In genomic region chr3R:13271758-13272157, dm6 we compare ENCODE assay signal across 4 fruit fly cellular contexts.
TF ChIP-seq lines count a peak whose summit lies in the region.

Gene TBC1D5 (minus strand): TSS chr3R:13272011.

- TF ChIP-seq CTCF in whole organism, embryonic (GFP tag; optimal IDR thresholded peaks at IDR 0.05; lab: Kevin White, UChicago): no peak

TF ChIP-seq in whole organism, adult, 20 proteins besides CTCF, POLR2A, EP300 and RAD21:
- TF ChIP-seq CG12768 (GFP tag; optimal IDR thresholded peaks at IDR 0.05; lab: Kevin White, UChicago) (no peak), Hr96 (GFP tag; optimal IDR thresholded peaks at IDR 0.05; lab: Kevin White, UChicago) (no peak), CG33017 (tag; optimal IDR thresholded peaks at IDR 0.05; lab: Kevin White, UChicago) (no peak), CG14711 (tag; optimal IDR thresholded peaks at IDR 0.05; lab: Kevin White, UChicago) (peak; percentile 16), CG5204 (GFP tag; optimal IDR thresholded peaks at IDR 0.05; lab: Kevin White, UChicago) (no peak), bab1 (GFP tag; optimal IDR thresholded peaks at IDR 0.05; lab: Kevin White, UChicago) (peak; percentile 13)

TF ChIP-seq in whole organism, embryonic, 481 proteins besides CTCF, POLR2A, EP300 and RAD21 (continues in another document):
- TF ChIP-seq pfk (GFP tag; optimal IDR thresholded peaks at IDR 0.05; lab: Kevin White, UChicago) (no peak), pros (GFP tag; optimal IDR thresholded peaks at IDR 0.05; lab: Kevin White, UChicago) (no peak), CG14710 (tag; optimal IDR thresholded peaks at IDR 0.05; lab: Kevin White, UChicago) (peak; percentile 47), GATAe (GFP tag; conservative IDR thresholded peaks at IDR 0.05; lab: Robert Waterston, UW) (no peak), her (GFP tag; optimal IDR thresholded peaks at IDR 0.05; lab: Kevin White, UChicago) (no peak), Mrtf (GFP tag; IDR thresholded peaks at IDR 0.05; lab: Robert Waterston, UW) (no peak), CG11085 (GFP tag; IDR thresholded peaks at IDR 0.05; lab: Robert Waterston, UW) (no peak), seq (GFP tag; IDR thresholded peaks at IDR 0.05; lab: Robert Waterston, UW) (no peak), CG7556 (GFP tag; optimal IDR thresholded peaks at IDR 0.05; lab: Kevin White, UChicago) (no peak), Meics (GFP tag; optimal IDR thresholded peaks at IDR 0.05; lab: Kevin White, UChicago) (no peak), Dip2 (GFP tag; IDR thresholded peaks at IDR 0.05; lab: Robert Waterston, UW) (no peak), CG10462 (GFP tag; optimal IDR thresholded peaks at IDR 0.05; lab: Kevin White, UChicago) (no peak), CG9797 (GFP tag; optimal IDR thresholded peaks at IDR 0.05; lab: Kevin White, UChicago) (peak; percentile 77), pzg (GFP tag; optimal IDR thresholded peaks at IDR 0.05; lab: Kevin White, UChicago) (peak; percentile 70), ash1 (GFP tag; optimal IDR thresholded peaks at IDR 0.05; lab: Kevin White, UChicago) (no peak), fru (optimal IDR thresholded peaks at IDR 0.05; lab: Kevin White, UChicago) (no peak), CG4854 (GFP tag; optimal IDR thresholded peaks at IDR 0.05; lab: Kevin White, UChicago) (no peak), sim (GFP tag; IDR thresholded peaks at IDR 0.05; lab: Robert Waterston, UW) (no peak), insv (GFP tag; optimal IDR thresholded peaks at IDR 0.05; lab: Kevin White, UChicago) (no peak), eyg (GFP tag; optimal IDR thresholded peaks at IDR 0.05; lab: Kevin White, UChicago) (no peak), Hr39 (optimal IDR thresholded peaks at IDR 0.05; lab: Kevin White, UChicago) (no peak), Myb (GFP tag; optimal IDR thresholded peaks at IDR 0.05; lab: Kevin White, UChicago) (peak; percentile 93), gfzf (GFP tag; optimal IDR thresholded peaks at IDR 0.05; lab: Kevin White, UChicago) (peak; percentile 88), hbn (GFP tag; IDR thresholded peaks at IDR 0.05; lab: Robert Waterston, UW; ENCODE audit: partially characterized antibody) (no peak), zen (tag; optimal IDR thresholded peaks at IDR 0.05; lab: Kevin White, UChicago) (no peak), Doc2 (GFP tag; IDR thresholded peaks at IDR 0.05; lab: Robert Waterston, UW) (no peak), CG11247 (GFP tag; IDR thresholded peaks at IDR 0.05; lab: Robert Waterston, UW) (no peak), CG17829 (tag; optimal IDR thresholded peaks at IDR 0.05; lab: Kevin White, UChicago) (peak; percentile 7), CG12744 (GFP tag; optimal IDR thresholded peaks at IDR 0.05; lab: Kevin White, UChicago) (no peak), zen2 (GFP tag; IDR thresholded peaks at IDR 0.05; lab: Robert Waterston, UW; ENCODE audit: partially characterized antibody) (no peak)

TF ChIP-seq in whole organism, prepupa, 60 proteins besides CTCF, POLR2A, EP300 and RAD21:
- no peak for TF ChIP-seq OdsH (GFP tag; optimal IDR thresholded peaks at IDR 0.05; lab: Kevin White, UChicago)
- no peak for TF ChIP-seq CG11902 (GFP tag; optimal IDR thresholded peaks at IDR 0.05; lab: Kevin White, UChicago)
- no peak for TF ChIP-seq vri (GFP tag; optimal IDR thresholded peaks at IDR 0.05; lab: Kevin White, UChicago)
- no peak for TF ChIP-seq CG8119 (GFP tag; IDR thresholded peaks at IDR 0.05; lab: Robert Waterston, UW)
- TF ChIP-seq Sox14 (GFP tag; optimal IDR thresholded peaks at IDR 0.05; lab: Kevin White, UChicago): peak; percentile 8
- no peak for TF ChIP-seq CG8632 (GFP tag; optimal IDR thresholded peaks at IDR 0.05; lab: Kevin White, UChicago)
- TF ChIP-seq CG6854 (GFP tag; optimal IDR thresholded peaks at IDR 0.05; lab: Kevin White, UChicago): peak; percentile 14
- peak; percentile 69 for TF ChIP-seq Eip78C (GFP tag; lab: Kevin White, UChicago)
- no peak for TF ChIP-seq net (GFP tag; optimal IDR thresholded peaks at IDR 0.05; lab: Kevin White, UChicago)
- TF ChIP-seq CG16779 (tag; optimal IDR thresholded peaks at IDR 0.05; lab: Kevin White, UChicago): no peak
- TF ChIP-seq Eip75B (GFP tag; optimal IDR thresholded peaks at IDR 0.05; lab: Kevin White, UChicago): no peak
- peak; percentile 63 for TF ChIP-seq svp (GFP tag; lab: Kevin White, UChicago)

TF ChIP-seq in whole organism, wandering third instar larva, 38 proteins besides CTCF, POLR2A, EP300 and RAD21:
- TF ChIP-seq Jra (GFP tag; optimal IDR thresholded peaks at IDR 0.05; lab: Kevin White, UChicago) (no peak), Rel (GFP tag; optimal IDR thresholded peaks at IDR 0.05; lab: Kevin White, UChicago) (no peak), Rel (tag; optimal IDR thresholded peaks at IDR 0.05; lab: Kevin White, UChicago) (peak; percentile 74), psq (GFP tag; optimal IDR thresholded peaks at IDR 0.05; lab: Kevin White, UChicago) (no peak), N (GFP tag; optimal IDR thresholded peaks at IDR 0.05; lab: Kevin White, UChicago) (no peak), rgr (GFP tag; optimal IDR thresholded peaks at IDR 0.05; lab: Kevin White, UChicago) (no peak), Vsx2 (GFP tag; optimal IDR thresholded peaks at IDR 0.05; lab: Kevin White, UChicago; ENCODE audit: partially characterized antibody) (no peak), dsf (GFP tag; optimal IDR thresholded peaks at IDR 0.05; lab: Kevin White, UChicago; ENCODE audit: borderline replicate concordance) (no peak), Abd-B (GFP tag; optimal IDR thresholded peaks at IDR 0.05; lab: Kevin White, UChicago) (no peak), sv (GFP tag; optimal IDR thresholded peaks at IDR 0.05; lab: Kevin White, UChicago) (no peak), Hr83 (GFP tag; optimal IDR thresholded peaks at IDR 0.05; lab: Kevin White, UChicago; ENCODE audit: poor library complexity, severe bottlenecking) (peak; percentile 43)
TF ChIP-seq in whole organism, wandering third instar larva: peak in this region for 2.
